Worm (Caenorhabditis elegans) whole organism, L2 larva: ENCODE data around the gene T14E8.2.
A peak's percentile ranks its signal among the peaks of the same experiment; 100 is the strongest.

Experiments used
- C34F6.9 ChIP-seq: fragments of 150-350 bp; optimal IDR thresholded peaks from 2 replicates; lab custom pipeline; 2014; ENCODE audit warnings: missing biosample characterization, missing genetic modification characterization
- F13H6.1 ChIP-seq: sonication (generic microtip); optimal IDR thresholded peaks from 2 replicates; lab custom pipeline; 2016; ENCODE audit warnings: missing genetic modification characterization, missing compliant biosample characterization
- R02D3.7 ChIP-seq: fragments of 150-350 bp; optimal IDR thresholded peaks from 2 replicates; lab custom pipeline; 2014; ENCODE audit warnings: missing biosample characterization, missing genetic modification characterization
- alr-1 ChIP-seq: fragments of 150-350 bp; optimal IDR thresholded peaks from 2 replicates; lab custom pipeline; 2014; ENCODE audit warnings: missing biosample characterization, missing genetic modification characterization
- aly-2 ChIP-seq: fragments of 150-350 bp; optimal IDR thresholded peaks from 2 replicates; lab custom pipeline; 2014; ENCODE audit warnings: missing biosample characterization, missing genetic modification characterization
- crh-2 ChIP-seq: sonication (generic microtip); optimal IDR thresholded peaks from 2 replicates; lab custom pipeline; 2017; ENCODE audit warnings: missing biosample characterization, missing genetic modification characterization
- dmd-4 ChIP-seq: sonication (generic microtip); optimal IDR thresholded peaks from 2 replicates; lab custom pipeline; 2017; ENCODE audit warnings: missing biosample characterization, missing genetic modification characterization
- elt-3 ChIP-seq: sonication (generic microtip); optimal IDR thresholded peaks from 2 replicates; lab custom pipeline; 2017; ENCODE audit warnings: missing biosample characterization, missing genetic modification characterization
- fos-1 ChIP-seq: fragments of 150-350 bp; optimal IDR thresholded peaks from 2 replicates; lab custom pipeline; 2014; ENCODE audit warnings: missing biosample characterization, missing genetic modification characterization
- gmeb-1 ChIP-seq: fragments of 150-350 bp; optimal IDR thresholded peaks from 2 replicates; lab custom pipeline; 2014; ENCODE audit warnings: missing biosample characterization, missing genetic modification characterization
- lin-11 ChIP-seq: fragments of 150-350 bp; sonication (generic microtip); optimal IDR thresholded peaks from 2 replicates; lab custom pipeline; 2014; ENCODE audit warnings: missing biosample characterization, missing genetic modification characterization, inconsistent platforms, mixed read lengths
- lin-13 ChIP-seq: fragments of 150-350 bp; optimal IDR thresholded peaks from 2 replicates; lab custom pipeline; 2014; ENCODE audit warnings: missing biosample characterization, missing genetic modification reagents, missing genetic modification characterization
- lin-39 ChIP-seq: fragments of 150-350 bp; optimal IDR thresholded peaks from 2 replicates; lab custom pipeline; 2014; ENCODE audit warnings: missing biosample characterization, missing genetic modification reagents, missing genetic modification characterization
- lsy-2 ChIP-seq, 2 experiments: fragments of 150-350 bp in 1 of 2; sonication (generic microtip) in 1 of 2; optimal IDR thresholded peaks; 2 replicates each; lab custom pipeline; 2014 to 2017; ENCODE audit warnings: missing biosample characterization in 2 of 2, missing genetic modification characterization in 2 of 2
- mab-5 ChIP-seq: fragments of 150-350 bp; optimal IDR thresholded peaks from 2 replicates; lab custom pipeline; 2014; ENCODE audit warnings: missing biosample characterization, missing genetic modification characterization
- nhr-10 ChIP-seq: sonication (generic microtip); optimal IDR thresholded peaks from 2 replicates; lab custom pipeline; 2017; ENCODE audit warnings: missing biosample characterization, missing genetic modification characterization
- nhr-11 ChIP-seq: fragments of 150-350 bp; optimal IDR thresholded peaks from 2 replicates; lab custom pipeline; 2014; ENCODE audit warnings: missing biosample characterization, missing genetic modification characterization
- nhr-12 ChIP-seq: fragments of 150-350 bp; optimal IDR thresholded peaks from 2 replicates; lab custom pipeline; 2014; ENCODE audit warnings: missing biosample characterization, missing genetic modification characterization
- nhr-129 ChIP-seq: fragments of 150-350 bp; optimal IDR thresholded peaks from 2 replicates; lab custom pipeline; 2014; ENCODE audit warnings: missing biosample characterization, missing genetic modification characterization
- nhr-23 ChIP-seq: fragments of 150-350 bp; optimal IDR thresholded peaks from 2 replicates; lab custom pipeline; 2014; ENCODE audit warnings: missing biosample characterization, missing genetic modification reagents, missing genetic modification characterization
- nhr-25 ChIP-seq: fragments of 150-350 bp; sonication (generic microtip); optimal IDR thresholded peaks from 3 replicates; lab custom pipeline; 2014; ENCODE audit warnings: missing biosample characterization, missing genetic modification characterization
- nhr-6 ChIP-seq: fragments of 150-350 bp; optimal IDR thresholded peaks from 2 replicates; lab custom pipeline; 2014; ENCODE audit warnings: missing biosample characterization, missing genetic modification characterization
- peb-1 ChIP-seq: fragments of 150-350 bp; optimal IDR thresholded peaks from 2 replicates; lab custom pipeline; 2014; ENCODE audit warnings: missing biosample characterization, missing genetic modification characterization
- sma-9 ChIP-seq, 2 experiments: fragments of 150-350 bp in 1 of 2; sonication (generic microtip) in 1 of 2; optimal IDR thresholded peaks; 2 replicates each; lab custom pipeline; 2014 to 2016; ENCODE audit warnings: missing genetic modification characterization in 2 of 2, mild to moderate bottlenecking in 1 of 2, missing biosample characterization in 1 of 2, missing compliant biosample characterization in 1 of 2, missing genetic modification reagents in 1 of 2, moderate library complexity in 1 of 2
- snpc-4 ChIP-seq: fragments of 150-350 bp; optimal IDR thresholded peaks from 2 replicates; lab custom pipeline; 2014; ENCODE audit warnings: missing biosample characterization, missing genetic modification characterization
- unc-39 ChIP-seq: fragments of 150-350 bp; optimal IDR thresholded peaks from 2 replicates; lab custom pipeline; 2014; ENCODE audit warnings: missing biosample characterization, missing genetic modification characterization
- unc-55 ChIP-seq: fragments of 150-350 bp; sonication (generic microtip); optimal IDR thresholded peaks from 3 replicates; lab custom pipeline; 2014; ENCODE audit warnings: missing biosample characterization, missing genetic modification reagents, missing genetic modification characterization
- unc-62 ChIP-seq: fragments of 150-350 bp; optimal IDR thresholded peaks from 2 replicates; lab custom pipeline; 2014; ENCODE audit warnings: missing biosample characterization, missing genetic modification reagents, missing genetic modification characterization
- zag-1 ChIP-seq: fragments of 150-350 bp; optimal IDR thresholded peaks from 2 replicates; lab custom pipeline; 2014; ENCODE audit warnings: missing biosample characterization, missing genetic modification characterization
- ztf-1 ChIP-seq: fragments of 200-800 bp; sonication (Bioruptor generic); conservative IDR thresholded peaks from 2 replicates; pipeline ENCODE4 v1.3.6; 2022; ENCODE audit warnings: missing genetic modification characterization, missing compliant biosample characterization
- ztf-11 ChIP-seq: sonication (generic microtip); optimal IDR thresholded peaks from 2 replicates; lab custom pipeline; 2017; ENCODE audit warnings: missing biosample characterization, missing genetic modification characterization
- ztf-4 ChIP-seq: fragments of 150-350 bp; optimal IDR thresholded peaks from 2 replicates; lab custom pipeline; 2014; ENCODE audit warnings: missing biosample characterization, missing genetic modification characterization

The T14E8.2 gene

ce11 chrX:6542692-6543091 lies at the start of gene T14E8.2:
TSS of gene T14E8.2 (plus strand) at chrX:6542992.
- TF ChIP-seq elt-3 (tag; lab: Kevin White, UChicago) (no peak), zag-1 (tag; lab: Kevin White, UChicago) (no peak), dmd-4 (no peak), nhr-129 (tag; lab: Kevin White, UChicago) (no peak), ztf-1 (no peak), nhr-11 (tag; lab: Kevin White, UChicago) (no peak), nhr-10 (tag; lab: Kevin White, UChicago) (no peak), crh-2 (no peak), fos-1 (tag; lab: Kevin White, UChicago) (no peak)

ce11 chrX:6499736-6500135 lies 43.1 kb upstream of the T14E8.2 start, which contains the start of gene actl-1:
TSS of gene actl-1 (minus strand) at chrX:6499836.
- TF ChIP-seq dmd-4 (no peak), unc-55 (GFP tag; lab: Kevin White, UChicago) (no peak), lin-11 (tag; lab: Kevin White, UChicago) (no peak), unc-39 (tag; lab: Kevin White, UChicago) (no peak), ztf-4 (tag; lab: Kevin White, UChicago) (no peak), crh-2 (no peak), unc-62 (no peak), alr-1 (no peak), mab-5 (tag; lab: Kevin White, UChicago) (no peak), C34F6.9 (tag; lab: Kevin White, UChicago) (no peak), gmeb-1 (tag; lab: Kevin White, UChicago) (no peak)

ce11 chrX:6503148-6503547 lies 39.6 kb upstream of the T14E8.2 start:
- TF ChIP-seq fos-1 (tag; lab: Kevin White, UChicago) (peak; percentile 20), nhr-129 (tag; lab: Kevin White, UChicago) (no peak)

DNA sequence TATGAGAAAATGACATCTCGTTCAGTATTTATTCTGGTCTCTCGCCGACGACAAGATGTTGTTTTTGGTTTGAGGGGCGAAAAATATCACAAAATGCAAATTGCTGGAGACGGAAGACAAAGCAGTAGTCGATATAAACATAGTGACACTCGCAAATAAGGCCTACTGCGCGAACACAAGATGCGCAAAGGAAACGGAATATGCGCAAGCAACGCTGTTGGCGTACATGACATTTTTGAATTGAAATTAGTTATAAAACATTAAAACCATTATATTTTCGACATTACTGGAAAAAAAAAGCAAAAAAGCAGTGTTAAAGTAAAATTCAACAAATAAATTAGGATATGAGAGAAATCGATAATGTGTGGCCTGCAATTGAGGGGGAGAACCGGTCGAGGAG lies 37.8 kb upstream of the T14E8.2 start, which contains the start of gene cdf-1:
TSS of gene cdf-1 (minus strand) at position 136 of the 400 bp plus-strand sequence.
- TF ChIP-seq nhr-6 (tag; lab: Kevin White, UChicago) (peak; percentile 5), lin-13 (GFP tag; lab: Kevin White, UChicago) (peak; percentile 27), unc-55 (GFP tag; lab: Kevin White, UChicago) (peak; percentile 41), peb-1 (no peak), ztf-11 (no peak), F13H6.1 (tag; lab: Kevin White, UChicago) (no peak), lsy-2 (tag; optimal IDR thresholded peaks at IDR 0.05; lab: Kevin White, UChicago) (peak in 1 of 2 experiments; percentile 33), nhr-129 (tag; lab: Kevin White, UChicago) (peak; percentile 51), nhr-10 (tag; lab: Kevin White, UChicago) (no peak), nhr-23 (no peak)
- TF ChIP-seq, all 48 proteins: peak for 5

ce11 chrX:6505662-6506061 lies 37.1 kb upstream of the T14E8.2 start, which contains the start of gene glr-8:
TSS of gene glr-8 (plus strand) at chrX:6505980.
- TF ChIP-seq nhr-12 (tag; lab: Kevin White, UChicago) (no peak), nhr-129 (tag; lab: Kevin White, UChicago) (no peak), lsy-2 (tag; optimal IDR thresholded peaks at IDR 0.05; lab: Kevin White, UChicago) (no peak)

DNA sequence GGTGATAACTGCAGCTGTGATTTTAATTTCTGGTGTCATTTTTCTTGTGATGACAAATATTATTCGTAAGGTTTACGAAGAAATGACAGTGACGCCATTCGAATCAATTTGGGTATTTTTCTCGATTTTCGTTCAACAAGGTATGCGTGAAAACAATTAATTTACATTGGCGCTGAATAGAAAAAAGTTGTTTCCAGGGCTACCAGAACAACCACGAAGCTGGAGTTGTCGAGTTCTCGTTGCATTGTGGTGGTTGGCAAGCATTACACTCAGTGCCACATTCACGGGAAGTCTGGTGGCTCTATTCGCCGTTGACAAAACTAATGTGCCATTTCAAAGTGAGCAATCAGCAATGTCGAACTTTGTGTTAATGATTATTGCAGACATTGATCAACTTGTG lies 35.1 kb upstream of the T14E8.2 start:
- TF ChIP-seq fos-1 (tag; lab: Kevin White, UChicago) (no peak), unc-39 (tag; lab: Kevin White, UChicago) (no peak), sma-9 (GFP tag; optimal IDR thresholded peaks at IDR 0.05; lab: Kevin White, UChicago) (no peak), sma-9 (tag; optimal IDR thresholded peaks at IDR 0.05; lab: Kevin White, UChicago) (no peak), ztf-4 (tag; lab: Kevin White, UChicago) (no peak), lin-13 (GFP tag; lab: Kevin White, UChicago) (no peak), crh-2 (no peak), zag-1 (tag; lab: Kevin White, UChicago) (no peak), lin-39 (tag; lab: Kevin White, UChicago) (no peak), R02D3.7 (no peak), snpc-4 (tag; lab: Kevin White, UChicago) (no peak), nhr-25 (tag; lab: Kevin White, UChicago) (no peak), aly-2 (tag; lab: Kevin White, UChicago) (no peak), nhr-12 (tag; lab: Kevin White, UChicago) (no peak), mab-5 (tag; lab: Kevin White, UChicago) (no peak)
- TF ChIP-seq, all 48 proteins: peak for 0
